Worm (Caenorhabditis elegans): ENCODE data around the gene K08E3.2.

DNA sequence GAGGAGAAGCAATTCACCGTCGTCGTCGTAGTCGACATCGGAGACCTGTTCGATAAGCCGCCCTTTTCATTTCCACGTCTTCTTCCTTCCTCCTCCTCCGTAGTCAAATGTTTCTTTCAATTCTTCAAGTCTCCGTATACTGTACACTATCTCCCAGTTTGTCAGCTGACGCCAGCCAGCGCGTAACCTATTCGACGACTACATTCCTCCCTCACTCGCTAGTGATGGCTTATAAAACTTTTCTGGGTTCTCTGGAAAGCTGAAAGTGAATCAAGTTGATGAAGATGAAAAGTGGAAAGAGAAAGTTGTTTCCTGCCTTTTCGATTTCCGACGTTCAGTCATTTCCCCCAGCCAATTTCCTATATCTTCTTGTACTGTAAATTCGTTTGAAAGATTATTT, 39.4 kb downstream of the K08E3.2 start:
- TF ChIP-seq ztf-29 (GFP tag; IDR thresholded peaks at IDR 0.05) (no peak), cog-1 (tag; optimal IDR thresholded peaks at IDR 0.05) (no peak), ref-1 (GFP tag; conservative IDR thresholded peaks at IDR 0.05) (no peak), klf-2 (GFP tag; conservative IDR thresholded peaks at IDR 0.05) (no peak), tab-1 (GFP tag; IDR thresholded peaks at IDR 0.05) (no peak), flt-1 (GFP tag; IDR thresholded peaks at IDR 0.05) (no peak)

Measured in whole organism, midembryonic.